Worm (Caenorhabditis elegans) whole organism, L4 larva: ENCODE data around the gene srb-18.

Experiments
- F26F4.8 ChIP-seq: fragments of 200-800 bp; sonication (Bioruptor generic); conservative IDR thresholded peaks from 2 replicates; pipeline ENCODE4 v1.3.6; 2022; ENCODE audit warnings: missing genetic modification characterization, missing compliant biosample characterization
- F37D6.2 ChIP-seq: sonication (generic microtip); optimal IDR thresholded peaks from 2 replicates; lab custom pipeline; 2016; ENCODE audit warnings: mild to moderate bottlenecking, missing genetic modification characterization, missing compliant biosample characterization
- F44E2.7 ChIP-seq: fragments of 200-800 bp; sonication (Bioruptor generic); IDR thresholded peaks from 2 replicates; pipeline ENCODE4 v2.1.2; 2022; ENCODE audit warnings: missing genetic modification characterization, missing compliant biosample characterization
- T20F7.1 ChIP-seq: fragments of 200-800 bp; sonication (Bioruptor generic); optimal IDR thresholded peaks from 2 replicates; lab custom pipeline; 2018; ENCODE audit warnings: mild to moderate bottlenecking, missing genetic modification characterization, missing compliant biosample characterization
- Y105C5A.15 ChIP-seq: fragments of 200-800 bp; sonication (Bioruptor generic); IDR thresholded peaks from 2 replicates; pipeline ENCODE4 v1.3.6; 2022; ENCODE audit warnings: missing genetic modification characterization, missing compliant biosample characterization
- Y75B8A.6 ChIP-seq: fragments of 200-800 bp; sonication (Bioruptor generic); IDR thresholded peaks from 2 replicates; pipeline ENCODE4 v1.3.6; 2022; ENCODE audit warnings: missing genetic modification reagents, missing genetic modification characterization, missing compliant biosample characterization
- ZK337.2 ChIP-seq: fragments of 200-800 bp; sonication (Bioruptor generic); IDR thresholded peaks from 2 replicates; pipeline ENCODE4 v1.3.6; 2022; ENCODE audit warnings: missing genetic modification reagents, missing genetic modification characterization, missing compliant biosample characterization
- ZK546.5 ChIP-seq, 2 experiments: sonication (generic microtip); optimal IDR thresholded peaks; 2 replicates each; lab custom pipeline; 2017; ENCODE audit warnings: missing biosample characterization in 2 of 2, missing genetic modification characterization in 2 of 2
- attf-4 ChIP-seq: sonication (generic microtip); optimal IDR thresholded peaks from 3 replicates; lab custom pipeline; 2017; ENCODE audit warnings: missing biosample characterization, missing genetic modification characterization
- ceh-32 ChIP-seq: sonication (generic microtip); optimal IDR thresholded peaks from 2 replicates; lab custom pipeline; 2016; ENCODE audit warnings: mild to moderate bottlenecking, missing genetic modification characterization, missing compliant biosample characterization; ENCODE audit not compliant: poor library complexity
- ceh-62 ChIP-seq: sonication (generic microtip); optimal IDR thresholded peaks from 2 replicates; lab custom pipeline; 2017; ENCODE audit warnings: missing biosample characterization, missing genetic modification characterization
- ctbp-1 ChIP-seq: fragments of 200-800 bp; sonication (Bioruptor generic); IDR thresholded peaks from 2 replicates; pipeline ENCODE4 v1.3.6; 2022; ENCODE audit warnings: missing genetic modification reagents, missing genetic modification characterization, missing compliant biosample characterization
- daf-16 ChIP-seq, 3 experiments: sonication (generic microtip); optimal IDR thresholded peaks; 2 replicates each; lab custom pipeline; 2016 to 2017; ENCODE audit warnings: missing genetic modification characterization in 3 of 3, missing genetic modification reagents in 3 of 3, mild to moderate bottlenecking in 2 of 3, missing compliant biosample characterization in 2 of 3, missing biosample characterization in 1 of 3, moderate library complexity in 1 of 3
- dmd-6 ChIP-seq: fragments of 200-800 bp; sonication (Bioruptor generic); IDR thresholded peaks from 2 replicates; pipeline ENCODE4 v1.3.6; 2022; ENCODE audit warnings: missing genetic modification reagents, missing genetic modification characterization, missing compliant biosample characterization
- dpl-1 ChIP-seq: fragments of 150-350 bp; optimal IDR thresholded peaks from 2 replicates; lab custom pipeline; 2014; ENCODE audit warnings: missing biosample characterization, missing genetic modification reagents, missing genetic modification characterization
- dve-1 ChIP-seq: sonication (generic microtip); optimal IDR thresholded peaks from 2 replicates; lab custom pipeline; 2017; ENCODE audit warnings: antibody characterized with exemption, mild to moderate bottlenecking, missing genetic modification characterization, missing compliant biosample characterization; ENCODE audit not compliant: insufficient read depth
- fkh-10 ChIP-seq: fragments of 150-350 bp; optimal IDR thresholded peaks from 2 replicates; lab custom pipeline; 2014; ENCODE audit warnings: missing biosample characterization, missing genetic modification reagents, missing genetic modification characterization
- fos-1 ChIP-seq: fragments of 150-350 bp; optimal IDR thresholded peaks from 2 replicates; lab custom pipeline; 2014; ENCODE audit warnings: missing biosample characterization, missing genetic modification characterization
- gei-8 ChIP-seq: fragments of 200-800 bp; sonication (Bioruptor generic); optimal IDR thresholded peaks from 2 replicates; lab custom pipeline; 2018; ENCODE audit warnings: mild to moderate bottlenecking, missing genetic modification characterization, missing compliant biosample characterization
- hlh-11 ChIP-seq: fragments of 200-800 bp; sonication (Bioruptor generic); optimal IDR thresholded peaks from 2 replicates; lab custom pipeline; 2018; ENCODE audit warnings: mild to moderate bottlenecking, missing genetic modification characterization, missing compliant biosample characterization
- hlh-30 ChIP-seq: sonication (generic microtip); optimal IDR thresholded peaks from 2 replicates; lab custom pipeline; 2017; ENCODE audit warnings: antibody characterized with exemption, mild to moderate bottlenecking, missing genetic modification characterization, missing compliant biosample characterization; ENCODE audit not compliant: insufficient read depth
- lim-7 ChIP-seq: fragments of 200-800 bp; sonication (Bioruptor generic); IDR thresholded peaks from 2 replicates; pipeline ENCODE4 v1.3.6; 2022; ENCODE audit warnings: missing genetic modification characterization, missing compliant biosample characterization
- lin-13 ChIP-seq: fragments of 150-350 bp; optimal IDR thresholded peaks from 2 replicates; lab custom pipeline; 2014; ENCODE audit warnings: missing biosample characterization, missing genetic modification reagents, missing genetic modification characterization
- lin-15B ChIP-seq: fragments of 150-350 bp; sonication (generic microtip); optimal IDR thresholded peaks from 3 replicates; lab custom pipeline; 2014; ENCODE audit warnings: missing biosample characterization, missing genetic modification characterization
- lir-3 ChIP-seq: sonication (generic microtip); optimal IDR thresholded peaks from 2 replicates; lab custom pipeline; 2016; ENCODE audit warnings: mild to moderate bottlenecking, missing genetic modification characterization, missing compliant biosample characterization
- madf-5 ChIP-seq, 2 experiments: fragments of 200-800 bp; sonication (Bioruptor generic); IDR thresholded peaks; 2 replicates each; pipeline ENCODE4 v1.3.6; 2022; ENCODE audit warnings: missing compliant biosample characterization in 2 of 2, missing genetic modification characterization in 2 of 2
- madf-9 ChIP-seq: fragments of 200-800 bp; sonication (Bioruptor generic); conservative IDR thresholded peaks from 2 replicates; pipeline ENCODE4 v1.3.6; 2022; ENCODE audit warnings: missing genetic modification reagents, missing genetic modification characterization, missing compliant biosample characterization
- mdl-1 ChIP-seq, 2 experiments: fragments of 150-350 bp in 1 of 2; sonication (generic microtip) in 1 of 2; optimal IDR thresholded peaks; 2 replicates each; lab custom pipeline; 2014 to 2017; ENCODE audit warnings: missing biosample characterization in 2 of 2, missing genetic modification characterization in 2 of 2
- mep-1 ChIP-seq: fragments of 150-350 bp; sonication (generic microtip); optimal IDR thresholded peaks from 3 replicates; lab custom pipeline; 2014; ENCODE audit warnings: missing biosample characterization, missing genetic modification characterization
- mxl-3 ChIP-seq: fragments of 200-800 bp; sonication (Bioruptor generic); optimal IDR thresholded peaks from 2 replicates; lab custom pipeline; 2018; ENCODE audit warnings: mild to moderate bottlenecking, missing genetic modification characterization, missing compliant biosample characterization
- nhr-10 ChIP-seq: fragments of 150-350 bp; optimal IDR thresholded peaks from 2 replicates; lab custom pipeline; 2014; ENCODE audit warnings: missing biosample characterization, missing genetic modification characterization
- nhr-11 ChIP-seq: fragments of 150-350 bp; optimal IDR thresholded peaks from 2 replicates; lab custom pipeline; 2014; ENCODE audit warnings: missing biosample characterization, missing genetic modification characterization
- nhr-111 ChIP-seq: fragments of 200-800 bp; sonication (Bioruptor generic); optimal IDR thresholded peaks from 2 replicates; lab custom pipeline; 2018; ENCODE audit warnings: mild to moderate bottlenecking, missing genetic modification characterization, missing compliant biosample characterization
- nhr-25 ChIP-seq: sonication (generic microtip); optimal IDR thresholded peaks from 2 replicates; lab custom pipeline; 2017; ENCODE audit warnings: missing genetic modification characterization, mild to moderate bottlenecking, missing compliant biosample characterization, antibody characterized with exemption, moderate library complexity, borderline replicate concordance; ENCODE audit not compliant: insufficient read depth
- nhr-6 ChIP-seq: fragments of 150-350 bp; optimal IDR thresholded peaks from 2 replicates; lab custom pipeline; 2014; ENCODE audit warnings: missing biosample characterization, missing genetic modification characterization
- nhr-77 ChIP-seq: fragments of 150-350 bp; optimal IDR thresholded peaks from 2 replicates; lab custom pipeline; 2014; ENCODE audit warnings: missing biosample characterization, missing genetic modification characterization
- saeg-2 ChIP-seq: fragments of 200-800 bp; sonication (Bioruptor generic); IDR thresholded peaks from 2 replicates; pipeline ENCODE4 v1.3.6; 2022; ENCODE audit warnings: missing genetic modification reagents, missing genetic modification characterization, missing compliant biosample characterization
- unc-130 ChIP-seq: sonication (generic microtip); optimal IDR thresholded peaks from 2 replicates; lab custom pipeline; 2016; ENCODE audit warnings: missing genetic modification reagents, missing genetic modification characterization, missing compliant biosample characterization
- zag-1 ChIP-seq: fragments of 150-350 bp; optimal IDR thresholded peaks from 2 replicates; lab custom pipeline; 2014; ENCODE audit warnings: missing biosample characterization, missing genetic modification characterization
- zfp-2 ChIP-seq: sonication (generic microtip); optimal IDR thresholded peaks from 2 replicates; lab custom pipeline; 2016; ENCODE audit warnings: mild to moderate bottlenecking, missing genetic modification characterization, missing compliant biosample characterization
- zip-11 ChIP-seq: fragments of 200-800 bp; sonication (Bioruptor generic); IDR thresholded peaks from 2 replicates; pipeline ENCODE4 v1.3.6; 2022; ENCODE audit warnings: missing genetic modification characterization, missing compliant biosample characterization
- zip-2 ChIP-seq: fragments of 150-350 bp; optimal IDR thresholded peaks from 2 replicates; lab custom pipeline; 2014; ENCODE audit warnings: missing biosample characterization, missing genetic modification characterization
- ztf-7 ChIP-seq: fragments of 150-350 bp; optimal IDR thresholded peaks from 2 replicates; lab custom pipeline; 2014; ENCODE audit warnings: missing biosample characterization, missing genetic modification characterization

srb-18 gene

DNA sequence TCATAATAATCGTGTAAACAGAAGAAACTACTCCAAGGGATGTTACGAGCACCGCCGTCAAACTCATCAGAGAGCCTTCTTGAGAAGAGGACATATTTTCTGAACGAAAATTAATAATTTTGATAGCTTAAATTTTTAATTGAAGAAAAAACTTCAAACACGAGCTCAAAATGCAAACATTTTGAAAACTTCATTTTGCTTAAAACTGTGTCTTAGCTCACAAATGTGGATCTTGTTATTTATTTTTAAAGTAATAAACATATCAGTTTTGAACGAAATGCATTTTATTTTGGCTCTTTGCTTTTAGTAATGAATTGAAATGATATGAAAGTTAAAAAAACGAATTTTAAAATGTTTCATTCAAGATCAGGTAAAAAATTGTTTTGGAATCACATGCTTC lies 27.5 kb upstream of the srb-18 start, which contains the start of gene srbc-7:
srbc-7 (minus strand) TSS at position 101 of the 400 bp plus-strand sequence.
- TF ChIP-seq nhr-10 (tag; lab: Kevin White, UChicago): no peak
- TF ChIP-seq T20F7.1 (GFP tag; lab: Kevin White, UChicago): no peak
- TF ChIP-seq madf-5 (GFP tag; IDR thresholded peaks at IDR 0.05; lab: Robert Waterston, UW): no peak
- no peak for TF ChIP-seq fkh-10
- no peak for TF ChIP-seq ztf-7 (tag; lab: Kevin White, UChicago)
- TF ChIP-seq zfp-2 (tag; lab: Kevin White, UChicago): no peak
- no peak for TF ChIP-seq F37D6.2 (tag; lab: Kevin White, UChicago)
- TF ChIP-seq, all 104 proteins: peak for 0

DNA sequence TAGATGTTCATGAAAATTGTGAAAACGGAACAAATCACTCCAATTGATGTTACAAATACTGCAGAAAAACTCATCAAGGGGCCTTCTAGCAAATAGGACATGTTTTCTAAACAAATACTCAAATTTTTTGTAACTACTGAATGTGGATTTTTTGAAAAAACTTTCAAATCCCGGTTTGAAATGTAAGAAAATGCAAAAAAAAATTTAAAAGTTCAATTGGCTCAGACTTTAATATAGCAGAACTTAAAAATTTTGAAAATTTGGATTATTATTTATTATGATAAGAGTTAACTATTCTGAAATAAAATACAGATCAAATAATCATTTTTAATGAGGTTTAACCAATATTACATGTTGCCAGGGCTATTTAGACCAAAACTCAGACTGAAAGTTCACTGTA lies 24.7 kb upstream of the srb-18 start, which contains the start of gene srbc-9:
srbc-9 (minus strand) TSS at position 101 of the 400 bp plus-strand sequence.
- no peak for TF ChIP-seq nhr-10 (tag; lab: Kevin White, UChicago)

DNA sequence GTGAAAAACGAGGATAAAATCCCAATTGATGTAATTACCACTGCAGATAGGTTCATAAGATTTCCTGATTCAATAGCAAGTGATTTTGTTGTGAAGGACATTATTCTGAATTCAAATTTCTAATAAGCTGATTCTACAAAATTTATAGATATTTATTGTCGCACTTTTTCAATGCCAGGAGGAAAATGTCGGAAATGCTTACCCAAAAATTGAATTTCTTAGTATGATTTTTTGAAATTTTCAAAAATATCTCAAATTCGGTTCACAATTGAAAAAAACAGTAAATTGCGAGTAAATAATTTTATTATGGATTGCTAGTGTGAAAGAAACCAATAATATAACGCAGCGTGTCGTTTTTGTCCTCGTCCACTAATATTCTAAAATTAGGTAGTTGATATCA lies 22.1 kb upstream of the srb-18 start, which contains the start of gene srbc-10:
srbc-10 (minus strand) TSS at position 101 of the 400 bp plus-strand sequence.
- TF ChIP-seq unc-130: no peak
- no peak for TF ChIP-seq T20F7.1 (GFP tag; lab: Kevin White, UChicago)
- TF ChIP-seq dmd-6 (GFP tag; lab: Robert Waterston, UW): no peak
- TF ChIP-seq lin-15B: no peak
- no peak for TF ChIP-seq hlh-30 (tag; lab: Kevin White, UChicago)
- no peak for TF ChIP-seq nhr-25 (tag; lab: Kevin White, UChicago)
- TF ChIP-seq mep-1 (tag; lab: Kevin White, UChicago): no peak
- no peak for TF ChIP-seq lim-7 (GFP tag; lab: Robert Waterston, UW)
- no peak for TF ChIP-seq nhr-6 (tag; lab: Kevin White, UChicago)
- TF ChIP-seq ZK337.2 (GFP tag; lab: Robert Waterston, UW): no peak
- TF ChIP-seq nhr-111 (GFP tag; lab: Kevin White, UChicago): no peak
- no peak for TF ChIP-seq F44E2.7 (GFP tag; lab: Robert Waterston, UW)
- TF ChIP-seq hlh-11: no peak

DNA sequence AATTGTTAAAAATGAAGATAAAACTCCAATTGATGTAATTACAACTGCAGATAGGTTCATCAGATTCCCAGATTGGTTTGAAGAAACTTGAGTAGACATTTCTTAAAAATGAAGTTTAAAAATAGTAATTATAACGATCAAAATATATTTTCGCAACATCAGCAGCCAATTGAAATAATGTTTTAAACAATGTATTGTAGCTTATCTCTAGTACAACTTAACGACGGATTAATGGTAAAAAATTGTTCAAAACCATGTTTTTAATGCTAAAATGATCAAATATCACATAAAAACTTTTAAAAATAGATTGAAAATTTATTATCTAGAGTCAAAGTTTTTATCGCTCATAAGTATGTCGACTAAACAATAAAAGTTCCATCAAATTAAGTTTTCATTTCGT lies 19.9 kb upstream of the srb-18 start, which contains the start of gene srbc-11:
srbc-11 (minus strand) TSS at position 101 of the 400 bp plus-strand sequence.
- no peak for TF ChIP-seq zip-2 (tag; lab: Kevin White, UChicago)
- no peak for TF ChIP-seq Y105C5A.15 (GFP tag; lab: Robert Waterston, UW)
- no peak for TF ChIP-seq saeg-2 (GFP tag; lab: Robert Waterston, UW)
- no peak for TF ChIP-seq unc-130
- TF ChIP-seq lin-13 (GFP tag; lab: Kevin White, UChicago): no peak
- TF ChIP-seq dpl-1 (GFP tag; lab: Kevin White, UChicago): no peak
- TF ChIP-seq ZK546.5 (tag; optimal IDR thresholded peaks at IDR 0.05; lab: Kevin White, UChicago): no peak
- TF ChIP-seq F26F4.8 (GFP tag; lab: Robert Waterston, UW): no peak
- TF ChIP-seq zag-1 (tag; lab: Kevin White, UChicago): no peak
- TF ChIP-seq gei-8 (GFP tag; lab: Kevin White, UChicago): no peak
- no peak for TF ChIP-seq mxl-3 (GFP tag; lab: Kevin White, UChicago)
- TF ChIP-seq fos-1: no peak
- TF ChIP-seq attf-4 (tag; lab: Kevin White, UChicago): no peak
- no peak for TF ChIP-seq zfp-2 (tag; lab: Kevin White, UChicago)
- no peak for TF ChIP-seq mdl-1 (tag; optimal IDR thresholded peaks at IDR 0.05; lab: Kevin White, UChicago)
- no peak for TF ChIP-seq madf-5 (GFP tag; IDR thresholded peaks at IDR 0.05; lab: Robert Waterston, UW)
- no peak for TF ChIP-seq F44E2.7 (GFP tag; lab: Robert Waterston, UW)
- TF ChIP-seq zip-11: no peak

DNA sequence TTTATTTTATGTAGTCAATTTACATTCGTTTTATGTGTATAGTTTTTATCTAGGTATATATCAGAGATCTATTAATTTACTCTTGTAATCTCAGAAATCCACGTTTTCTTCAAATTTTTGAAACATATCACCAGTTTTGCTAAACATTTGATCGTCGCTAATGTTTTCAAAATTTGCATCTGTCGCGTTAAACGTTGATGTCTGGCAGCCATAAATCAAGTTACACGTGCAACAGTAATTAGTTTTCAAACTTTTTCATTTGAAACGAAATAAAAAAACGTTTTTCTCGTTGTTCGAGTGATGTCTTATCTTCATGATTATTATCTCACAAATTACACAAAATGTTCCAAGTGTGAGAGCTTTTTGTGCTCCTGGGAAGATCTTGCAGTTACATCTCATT lies 17.6 kb upstream of the srb-18 start, which contains the start of gene srh-79:
srh-79 (plus strand) TSS at position 301 of the 400 bp plus-strand sequence.
- no peak for TF ChIP-seq Y75B8A.6 (GFP tag; lab: Robert Waterston, UW)
- TF ChIP-seq nhr-77 (tag; lab: Kevin White, UChicago): no peak
- TF ChIP-seq Y105C5A.15 (GFP tag; lab: Robert Waterston, UW): no peak
- no peak for TF ChIP-seq madf-9
- TF ChIP-seq dmd-6 (GFP tag; lab: Robert Waterston, UW): no peak
- no peak for TF ChIP-seq T20F7.1 (GFP tag; lab: Kevin White, UChicago)
- no peak for TF ChIP-seq ctbp-1 (GFP tag; lab: Robert Waterston, UW)
- no peak for TF ChIP-seq unc-130
- no peak for TF ChIP-seq nhr-11 (tag; lab: Kevin White, UChicago)
- TF ChIP-seq dpl-1 (GFP tag; lab: Kevin White, UChicago): no peak
- TF ChIP-seq dve-1 (tag; lab: Kevin White, UChicago): no peak
- TF ChIP-seq ztf-7 (tag; lab: Kevin White, UChicago): no peak
- no peak for TF ChIP-seq lir-3
- no peak for TF ChIP-seq daf-16 (GFP tag; optimal IDR thresholded peaks at IDR 0.05; lab: Kevin White, UChicago)
- TF ChIP-seq daf-16 (tag; optimal IDR thresholded peaks at IDR 0.05; lab: Kevin White, UChicago): no peak
- TF ChIP-seq ceh-62 (tag; lab: Kevin White, UChicago): no peak
- TF ChIP-seq ceh-32 (tag; lab: Kevin White, UChicago): no peak
